Fruit fly (Drosophila melanogaster) whole organism, embryonic: Measurements from ENCODE around the gene Muc68Ca.
A peak's percentile ranks its signal among the peaks of the same experiment; 100 is the strongest.

Experiments used
- ATbp ChIP-seq: fragments of 200-800 bp; sonication (Bioruptor generic); optimal IDR thresholded peaks from 2 replicates; lab custom pipeline; 2017; ENCODE audit warnings: missing biosample characterization, mild to moderate bottlenecking, missing genetic modification characterization, missing genetic modification reagents
- Atf6 ChIP-seq: fragments of 200-800 bp; sonication (Bioruptor generic); IDR thresholded peaks from 2 replicates; pipeline ENCODE4 v1.3.6; 2022; ENCODE audit warnings: missing biosample characterization, missing genetic modification characterization
- Awh ChIP-seq: fragments of 200-800 bp; sonication (Bioruptor generic); IDR thresholded peaks from 2 replicates; pipeline ENCODE4, ENCODE4 v1.3.6; 2022; ENCODE audit warnings: missing biosample characterization, missing genetic modification characterization
- B-H2 ChIP-seq: fragments of 200-800 bp; sonication (Bioruptor generic); optimal IDR thresholded peaks from 2 replicates; lab custom pipeline; 2018; ENCODE audit warnings: missing biosample characterization, mild to moderate bottlenecking, missing genetic modification characterization
- Blimp-1 ChIP-seq: fragments of 200-800 bp; sonication (Bioruptor generic); optimal IDR thresholded peaks from 3 replicates; lab custom pipeline; 2018; ENCODE audit warnings: missing biosample characterization, missing genetic modification characterization, mild to moderate bottlenecking, moderate library complexity, missing genetic modification reagents
- CG11093 ChIP-seq: fragments of 200-800 bp; sonication (Bioruptor generic); IDR thresholded peaks from 3 replicates; pipeline ENCODE4 v1.3.6; 2022; ENCODE audit warnings: missing biosample characterization, missing genetic modification characterization
- CG12071 ChIP-seq: fragments of 200-800 bp; sonication (Bioruptor generic); optimal IDR thresholded peaks from 3 replicates; lab custom pipeline; 2018; ENCODE audit warnings: missing biosample characterization, mild to moderate bottlenecking, missing genetic modification characterization
- CG13775 ChIP-seq: fragments of 200-800 bp; sonication (Bioruptor generic); optimal IDR thresholded peaks from 3 replicates; lab custom pipeline; 2017; ENCODE audit warnings: missing biosample characterization, mild to moderate bottlenecking, missing genetic modification characterization
- CG14014 ChIP-seq: fragments of 200-800 bp; sonication (Bioruptor generic); IDR thresholded peaks from 2 replicates; pipeline ENCODE4 v1.3.6; 2022; ENCODE audit warnings: missing biosample characterization, missing genetic modification characterization
- CG15514 ChIP-seq: fragments of 200-800 bp; sonication (Bioruptor generic); optimal IDR thresholded peaks from 3 replicates; lab custom pipeline; 2017; ENCODE audit warnings: missing biosample characterization, missing genetic modification characterization, mild to moderate bottlenecking, moderate library complexity, missing genetic modification reagents
- CG34224 ChIP-seq: fragments of 200-800 bp; sonication (Bioruptor generic); IDR thresholded peaks from 3 replicates; pipeline ENCODE4 v1.3.6; 2022; ENCODE audit warnings: missing biosample characterization, missing genetic modification characterization; ENCODE audit not compliant: partially characterized antibody
- CG5180 ChIP-seq: fragments of 200-800 bp; sonication (Bioruptor generic); optimal IDR thresholded peaks from 3 replicates; lab custom pipeline; 2017; ENCODE audit warnings: missing biosample characterization, missing genetic modification characterization, mild to moderate bottlenecking, moderate library complexity, missing genetic modification reagents
- CG5953 ChIP-seq: fragments of 200-800 bp; sonication (Bioruptor generic); IDR thresholded peaks from 2 replicates; pipeline ENCODE4 v1.3.6; 2022; ENCODE audit warnings: missing biosample characterization, missing genetic modification characterization
- CG6175 ChIP-seq: fragments of 200-800 bp; sonication (Bioruptor generic); IDR thresholded peaks from 3 replicates; pipeline ENCODE4 v1.3.6; 2022; ENCODE audit warnings: missing biosample characterization, missing genetic modification characterization
- CG7839 ChIP-seq: fragments of 200-800 bp; sonication (Bioruptor generic); optimal IDR thresholded peaks from 3 replicates; lab custom pipeline; 2018; ENCODE audit warnings: missing biosample characterization, mild to moderate bottlenecking, missing genetic modification characterization, moderate library complexity
- CG7928 ChIP-seq: fragments of 200-800 bp; sonication (Bioruptor generic); optimal IDR thresholded peaks from 2 replicates; lab custom pipeline; 2017; ENCODE audit warnings: missing biosample characterization, mild to moderate bottlenecking, missing genetic modification characterization
- CG7963 ChIP-seq: fragments of 200-800 bp; sonication (Bioruptor generic); IDR thresholded peaks from 3 replicates; pipeline ENCODE4 v1.3.6; 2022; ENCODE audit warnings: missing biosample characterization, missing genetic modification characterization; ENCODE audit not compliant: partially characterized antibody
- Dip2 ChIP-seq: fragments of 200-800 bp; sonication (Bioruptor generic); IDR thresholded peaks from 2 replicates; pipeline ENCODE4 v1.3.6; 2022; ENCODE audit warnings: missing biosample characterization, missing genetic modification characterization
- Dp ChIP-seq: fragments of 200-800 bp; sonication (Bioruptor generic); optimal IDR thresholded peaks from 2 replicates; lab custom pipeline; 2018; ENCODE audit warnings: missing biosample characterization, mild to moderate bottlenecking, missing genetic modification characterization, moderate library complexity
- Fer1 ChIP-seq: fragments of 200-800 bp; sonication (Bioruptor generic); optimal IDR thresholded peaks from 2 replicates; lab custom pipeline; 2017; ENCODE audit warnings: missing biosample characterization, mild to moderate bottlenecking, missing genetic modification characterization
- HHEX ChIP-seq: fragments of 200-800 bp; sonication (Bioruptor generic); optimal IDR thresholded peaks from 3 replicates; lab custom pipeline; 2017; ENCODE audit warnings: missing biosample characterization, mild to moderate bottlenecking, missing genetic modification characterization, missing genetic modification reagents
- Lpt ChIP-seq: fragments of >200 bp; optimal IDR thresholded peaks from 2 replicates; lab custom pipeline; 2018; ENCODE audit warnings: missing biosample characterization, missing genetic modification characterization
- MBD-R2 ChIP-seq: fragments of 200-800 bp; sonication (Bioruptor generic); IDR thresholded peaks from 2 replicates; pipeline ENCODE4 v1.3.6; 2022; ENCODE audit warnings: missing biosample characterization, missing genetic modification characterization
- Mad ChIP-seq: fragments of 200-800 bp; sonication (Bioruptor generic); optimal IDR thresholded peaks from 2 replicates; lab custom pipeline; 2016; ENCODE audit warnings: missing biosample characterization, missing genetic modification characterization
- Med ChIP-seq: fragments of 200-800 bp; sonication (Bioruptor generic); peaks from one replicate; lab custom pipeline; 2016; ENCODE audit warnings: missing biosample characterization, missing genetic modification characterization, mild to moderate bottlenecking, inconsistent platforms, moderate library complexity
- Nf-YB ChIP-seq: fragments of 200-800 bp; sonication (Bioruptor generic); optimal IDR thresholded peaks from 3 replicates; lab custom pipeline; 2019; ENCODE audit warnings: missing biosample characterization, mild to moderate bottlenecking, missing genetic modification characterization, moderate library complexity
- ara ChIP-seq: fragments of 200-800 bp; sonication (Bioruptor generic); IDR thresholded peaks from 2 replicates; pipeline ENCODE4 v1.3.6; 2022; ENCODE audit warnings: missing biosample characterization, missing genetic modification characterization
- az2 ChIP-seq: fragments of 200-800 bp; sonication (Bioruptor generic); optimal IDR thresholded peaks from 3 replicates; lab custom pipeline; 2016; ENCODE audit warnings: missing biosample characterization, missing genetic modification characterization
- caup ChIP-seq: fragments of 200-800 bp; sonication (Bioruptor generic); optimal IDR thresholded peaks from 3 replicates; lab custom pipeline; 2017; ENCODE audit warnings: missing biosample characterization, mild to moderate bottlenecking, missing genetic modification characterization, moderate library complexity; ENCODE audit not compliant: severe bottlenecking
- ci ChIP-seq: fragments of 200-800 bp; sonication (Bioruptor generic); IDR thresholded peaks from 3 replicates; pipeline ENCODE4 v1.3.6; 2022; ENCODE audit warnings: missing biosample characterization, missing genetic modification characterization
- cwo ChIP-seq: fragments of 200-800 bp; sonication (Bioruptor generic); optimal IDR thresholded peaks from 3 replicates; lab custom pipeline; 2017; ENCODE audit warnings: missing biosample characterization, missing genetic modification characterization, mild to moderate bottlenecking, moderate library complexity, missing genetic modification reagents
- dm ChIP-seq: fragments of 200-800 bp; sonication (Bioruptor generic); optimal IDR thresholded peaks from 3 replicates; lab custom pipeline; 2016; ENCODE audit warnings: missing biosample characterization, missing genetic modification characterization
- dysf ChIP-seq: fragments of 200-800 bp; sonication (Bioruptor generic); IDR thresholded peaks from 3 replicates; pipeline ENCODE4 v1.3.6; 2022; ENCODE audit warnings: missing biosample characterization, missing genetic modification characterization
- fd64A ChIP-seq: fragments of 200-800 bp; sonication (Bioruptor generic); optimal IDR thresholded peaks from 3 replicates; lab custom pipeline; 2018; ENCODE audit warnings: missing biosample characterization, mild to moderate bottlenecking, missing genetic modification characterization
- gce ChIP-seq: fragments of 200-800 bp; sonication (Bioruptor generic); IDR thresholded peaks from 3 replicates; pipeline ENCODE4 v1.3.6; 2022; ENCODE audit warnings: missing biosample characterization, missing genetic modification characterization
- gcm ChIP-seq: fragments of 200-800 bp; sonication (Bioruptor generic); optimal IDR thresholded peaks from 2 replicates; lab custom pipeline; 2019; ENCODE audit warnings: missing biosample characterization, mild to moderate bottlenecking, missing genetic modification characterization, moderate library complexity
- gfzf ChIP-seq: fragments of 200-800 bp; sonication (Bioruptor generic); optimal IDR thresholded peaks from 2 replicates; lab custom pipeline; 2016; ENCODE audit warnings: missing biosample characterization, mild to moderate bottlenecking, missing genetic modification characterization, moderate library complexity
- h ChIP-seq: fragments of >200 bp; optimal IDR thresholded peaks from 2 replicates; lab custom pipeline; 2017
- lab ChIP-seq: fragments of 200-800 bp; sonication (Bioruptor generic); optimal IDR thresholded peaks from 3 replicates; lab custom pipeline; 2017; ENCODE audit warnings: missing biosample characterization, missing genetic modification characterization, mild to moderate bottlenecking, moderate library complexity, missing genetic modification reagents
- nerfin-2 ChIP-seq: fragments of 200-800 bp; sonication (Bioruptor generic); IDR thresholded peaks from 2 replicates; pipeline ENCODE4 v1.3.6; 2022; ENCODE audit warnings: missing biosample characterization, missing genetic modification characterization; ENCODE audit not compliant: partially characterized antibody
- org-1 ChIP-seq: fragments of 200-800 bp; sonication (Bioruptor generic); optimal IDR thresholded peaks from 2 replicates; lab custom pipeline; 2017; ENCODE audit warnings: missing biosample characterization, missing genetic modification characterization
- pan ChIP-seq, 4 experiments: fragments of >200 bp in 3 of 4; fragments of 200-800 bp in 1 of 4; sonication (Bioruptor generic) in 1 of 4; optimal IDR thresholded peaks in 3 of 4; IDR thresholded peaks in 1 of 4; 2 replicates each; pipeline versions ENCODE4 v1.3.6 to Lab custom; 2017 to 2022; ENCODE audit warnings: missing biosample characterization in 2 of 4, missing genetic modification characterization in 2 of 4, mixed read lengths in 1 of 4
- slbo ChIP-seq: fragments of 200-800 bp; sonication (Bioruptor generic); IDR thresholded peaks from 2 replicates; pipeline ENCODE4 v1.3.6; 2022; ENCODE audit warnings: missing biosample characterization, missing genetic modification characterization
- tgo ChIP-seq: fragments of 200-800 bp; sonication (Bioruptor generic); IDR thresholded peaks from 3 replicates; pipeline ENCODE4 v1.3.6; 2022; ENCODE audit warnings: missing biosample characterization, missing genetic modification characterization
- usp ChIP-seq: fragments of >200 bp; optimal IDR thresholded peaks from 2 replicates; lab custom pipeline; 2017; ENCODE audit warnings: missing biosample characterization, missing genetic modification characterization
- vfl ChIP-seq: fragments of 200-800 bp; sonication (Bioruptor generic); optimal IDR thresholded peaks from 2 replicates; lab custom pipeline; 2016; ENCODE audit warnings: missing biosample characterization, missing genetic modification characterization

The Muc68Ca gene

DNA sequence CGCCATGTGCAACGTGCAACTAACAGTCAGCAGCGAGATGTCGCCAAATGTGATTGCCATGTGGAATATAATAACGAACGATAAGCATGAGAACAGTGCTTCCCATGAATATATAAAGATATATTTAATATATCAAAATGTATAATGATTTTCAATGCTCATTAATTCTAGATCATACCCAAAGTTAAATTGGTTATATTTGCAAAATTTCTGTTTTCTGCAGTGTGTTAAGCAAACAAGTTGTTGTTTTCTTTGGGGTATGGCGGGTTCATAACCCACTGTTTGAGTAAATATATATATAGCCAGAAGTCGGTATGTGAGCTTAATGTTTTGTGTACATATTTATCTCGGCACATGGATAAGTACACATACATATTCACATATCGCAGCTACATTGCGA lies 16.9 kb upstream of the Muc68Ca start (continued):
- TF ChIP-seq gfzf (GFP tag; lab: Kevin White, UChicago) (no peak), az2 (GFP tag; lab: Kevin White, UChicago) (no peak), CG5953 (GFP tag; lab: Robert Waterston, UW) (no peak), CG11093 (no peak), slbo (GFP tag; lab: Robert Waterston, UW) (no peak), Mad (GFP tag; lab: Kevin White, UChicago) (no peak), CG13775 (GFP tag; lab: Kevin White, UChicago) (no peak), dysf (no peak), B-H2 (GFP tag; lab: Kevin White, UChicago) (no peak), ara (no peak), tgo (GFP tag; lab: Robert Waterston, UW) (no peak), CG7963 (GFP tag; lab: Robert Waterston, UW) (no peak), ATbp (GFP tag; lab: Kevin White, UChicago) (peak; percentile 30), HHEX (GFP tag; lab: Kevin White, UChicago) (no peak), nerfin-2 (GFP tag; lab: Robert Waterston, UW) (no peak), Lpt (GFP tag; lab: Kevin White, UChicago) (no peak), vfl (GFP tag; lab: Kevin White, UChicago) (no peak), Nf-YB (GFP tag; lab: Kevin White, UChicago) (no peak), fd64A (GFP tag; lab: Kevin White, UChicago) (peak; percentile 22), gce (GFP tag; lab: Robert Waterston, UW) (no peak), usp (GFP tag; lab: Kevin White, UChicago) (no peak), CG14014 (GFP tag; lab: Robert Waterston, UW) (no peak), CG5180 (peak; percentile 31), gcm (GFP tag; lab: Kevin White, UChicago) (no peak), CG15514 (peak; percentile 3), CG34224 (GFP tag; lab: Robert Waterston, UW) (no peak), Fer1 (GFP tag; lab: Kevin White, UChicago) (no peak), lab (GFP tag; lab: Kevin White, UChicago) (peak; percentile 36), org-1 (no peak), Blimp-1 (GFP tag; lab: Kevin White, UChicago) (no peak), CG6175 (GFP tag; lab: Robert Waterston, UW) (no peak), cwo (GFP tag; lab: Kevin White, UChicago) (no peak), ci (GFP tag; lab: Robert Waterston, UW) (0 out of 3 replicates have a peak, but pooled peaks have one; percentile 38), Dp (GFP tag; lab: Kevin White, UChicago) (no peak), pan (optimal IDR thresholded peaks at IDR 0.05; lab: Kevin White, UChicago) (no peak), pan (GFP tag; optimal IDR thresholded peaks at IDR 0.05 in 1 of 2, IDR thresholded peaks at IDR 0.05 in 1 of 2) (peak in 1 of 2 experiments; percentile 25), Med (GFP tag; lab: Kevin White, UChicago) (peak; percentile 63), Atf6 (GFP tag; lab: Robert Waterston, UW) (no peak), CG7839 (no peak), caup (no peak), Awh (GFP tag; lab: Robert Waterston, UW) (0 out of 2 replicates have a peak, but pooled peaks have one; percentile 20), MBD-R2 (GFP tag; lab: Robert Waterston, UW) (no peak), Dip2 (GFP tag; lab: Robert Waterston, UW) (no peak), CG12071 (peak; percentile 17), CG7928 (no peak), dm (no peak), h (lab: Kevin White, UChicago) (no peak)
